Worm (Caenorhabditis elegans): Measurements from ENCODE around the gene twk-7.

Gene twk-7

DNA sequence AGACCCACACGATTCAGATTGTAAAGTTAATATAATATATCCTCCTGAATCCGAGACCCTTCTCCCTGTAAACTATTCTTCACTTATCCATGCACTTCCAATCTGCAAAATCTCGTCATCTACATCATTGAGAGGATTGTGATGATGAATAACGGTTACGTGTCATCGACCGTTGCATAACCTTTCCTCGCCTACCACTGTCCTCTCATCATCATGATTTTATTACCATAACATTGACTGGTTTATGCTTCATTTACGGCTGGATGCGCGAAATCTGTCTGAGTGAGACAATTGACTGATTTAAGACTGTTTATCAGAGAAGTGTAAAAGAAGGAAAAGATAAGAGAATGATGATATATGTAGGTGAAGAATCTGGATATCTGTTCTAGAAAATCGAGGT, 23.3 kb downstream of the twk-7 start:
- TF ChIP-seq daf-12 (tag; optimal IDR thresholded peaks at IDR 0.05) (no peak), nhr-28 (tag; optimal IDR thresholded peaks at IDR 0.05) (no peak), zip-2 (tag; optimal IDR thresholded peaks at IDR 0.05) (no peak), skn-1 (tag; optimal IDR thresholded peaks at IDR 0.05) (no peak), F37D6.2 (tag; optimal IDR thresholded peaks at IDR 0.05) (no peak), F10B5.3 (tag; optimal IDR thresholded peaks at IDR 0.05) (no peak)

ce11 chrIII:8618412-8618960, 25.1 kb downstream of the twk-7 start, which contains the start of gene C13G5.2:
TSS of gene C13G5.2 (minus strand) at chrIII:8618462.
- TF ChIP-seq Y75B8A.6 (GFP tag; IDR thresholded peaks at IDR 0.05) (no peak), aha-1 (tag) (no peak), nhr-6 (tag; optimal IDR thresholded peaks at IDR 0.05) (no peak), duxl-1 (tag; optimal IDR thresholded peaks at IDR 0.05; ENCODE audit: poor library complexity) (no peak), mep-1 (tag; optimal IDR thresholded peaks at IDR 0.05) (no peak), dpl-1 (GFP tag; optimal IDR thresholded peaks at IDR 0.05) (no peak), hlh-30 (tag; optimal IDR thresholded peaks at IDR 0.05; ENCODE audit: insufficient read depth) (no peak), D1046.2 (GFP tag; IDR thresholded peaks at IDR 0.05) (no peak), hif-1 (tag; optimal IDR thresholded peaks at IDR 0.05) (no peak), Y105C5A.15 (GFP tag; IDR thresholded peaks at IDR 0.05) (no peak), php-3 (GFP tag; IDR thresholded peaks at IDR 0.05) (no peak), snpc-1.2 (GFP tag; IDR thresholded peaks at IDR 0.05) (no peak), madf-9 (GFP tag; conservative IDR thresholded peaks at IDR 0.05) (no peak), rbr-2 (tag; optimal IDR thresholded peaks at IDR 0.05) (no peak), fos-1 (tag; optimal IDR thresholded peaks at IDR 0.05) (no peak), sdz-12 (GFP tag; optimal IDR thresholded peaks at IDR 0.05) (no peak), F26F4.8 (GFP tag; conservative IDR thresholded peaks at IDR 0.05) (no peak)

ce11 chrIII:8616587-8616986, 27.0 kb downstream of the twk-7 start, which contains the start of gene C06E1.11:
TSS of gene C06E1.11 (minus strand) at chrIII:8616687.
- TF ChIP-seq dmd-6 (GFP tag; IDR thresholded peaks at IDR 0.05) (no peak), sdz-12 (GFP tag; optimal IDR thresholded peaks at IDR 0.05) (no peak), gei-8 (GFP tag; optimal IDR thresholded peaks at IDR 0.05) (no peak), lin-15B (tag; optimal IDR thresholded peaks at IDR 0.05) (no peak), mxl-3 (GFP tag; optimal IDR thresholded peaks at IDR 0.05) (no peak), fkh-10 (GFP tag; optimal IDR thresholded peaks at IDR 0.05) (no peak), ceh-62 (tag; optimal IDR thresholded peaks at IDR 0.05) (no peak), fos-1 (tag; optimal IDR thresholded peaks at IDR 0.05) (no peak), skn-1 (tag; optimal IDR thresholded peaks at IDR 0.05) (no peak), lin-38 (GFP tag; IDR thresholded peaks at IDR 0.05) (no peak), cey-2 (tag; optimal IDR thresholded peaks at IDR 0.05; ENCODE audit: borderline replicate concordance, insufficient read depth) (no peak), Y5F2A.4 (GFP tag; optimal IDR thresholded peaks at IDR 0.05) (no peak), mxl-2 (GFP tag; conservative IDR thresholded peaks at IDR 0.05) (no peak), ceh-20 (GFP tag; IDR thresholded peaks at IDR 0.05) (no peak), nhr-6 (tag; optimal IDR thresholded peaks at IDR 0.05) (no peak), lin-1 (GFP tag; IDR thresholded peaks at IDR 0.05) (no peak), ces-1 (GFP tag; optimal IDR thresholded peaks at IDR 0.05) (no peak), spr-3 (GFP tag; optimal IDR thresholded peaks at IDR 0.05) (no peak), nhr-41 (GFP tag; IDR thresholded peaks at IDR 0.05) (no peak)
